Worm (Caenorhabditis elegans) whole organism, late embryonic: ENCODE measurements around the gene ceh-58.
A peak's percentile ranks its signal among the peaks of the same experiment; 100 is the strongest.

ENCODE experiments used
- C38D4.7 ChIP-seq: fragments of 200-800 bp; sonication (Bioruptor generic); optimal IDR thresholded peaks from 2 replicates; lab custom pipeline; 2018; ENCODE audit warnings: mild to moderate bottlenecking, missing genetic modification characterization, moderate library complexity, missing compliant biosample characterization
- K02D7.2 ChIP-seq: sonication (generic microtip); optimal IDR thresholded peaks from 2 replicates; lab custom pipeline; 2017; ENCODE audit warnings: mild to moderate bottlenecking, missing genetic modification characterization, missing compliant biosample characterization
- K09A11.1 ChIP-seq: sonication (generic microtip); optimal IDR thresholded peaks from 2 replicates; lab custom pipeline; 2017; ENCODE audit warnings: antibody characterized with exemption, mild to moderate bottlenecking, missing genetic modification characterization, missing compliant biosample characterization; ENCODE audit not compliant: insufficient read depth
- Y22D7AL.16 ChIP-seq: sonication (generic microtip); optimal IDR thresholded peaks from 2 replicates; lab custom pipeline; 2016; ENCODE audit warnings: missing genetic modification characterization, missing compliant biosample characterization
- ahr-1 ChIP-seq: sonication (generic microtip); optimal IDR thresholded peaks from 2 replicates; lab custom pipeline; 2016; ENCODE audit warnings: missing genetic modification characterization, missing compliant biosample characterization
- ama-1 ChIP-seq: fragments of 150-350 bp; optimal IDR thresholded peaks from 2 replicates; lab custom pipeline; 2014
- ceh-14 ChIP-seq: sonication (generic microtip); optimal IDR thresholded peaks from 2 replicates; lab custom pipeline; 2016; ENCODE audit warnings: missing genotype, missing genetic modification characterization, missing compliant biosample characterization
- ceh-18 ChIP-seq: sonication (generic microtip); optimal IDR thresholded peaks from 2 replicates; lab custom pipeline; 2016; ENCODE audit warnings: missing genetic modification characterization, missing compliant biosample characterization
- ceh-19 ChIP-seq: fragments of 200-800 bp; sonication (Bioruptor generic); optimal IDR thresholded peaks from 2 replicates; lab custom pipeline; 2018; ENCODE audit warnings: mild to moderate bottlenecking, missing genetic modification characterization, missing compliant biosample characterization
- ceh-2 ChIP-seq: sonication (generic microtip); optimal IDR thresholded peaks from 2 replicates; lab custom pipeline; 2016; ENCODE audit warnings: missing genotype, missing genetic modification characterization, missing compliant biosample characterization
- ceh-22 ChIP-seq: sonication (generic microtip); optimal IDR thresholded peaks from 2 replicates; lab custom pipeline; 2017; ENCODE audit warnings: missing biosample characterization, missing genetic modification characterization
- ceh-24 ChIP-seq: sonication (generic microtip); optimal IDR thresholded peaks from 2 replicates; lab custom pipeline; 2016; ENCODE audit warnings: mild to moderate bottlenecking, missing genetic modification characterization, missing compliant biosample characterization
- ceh-30 ChIP-seq: fragments of 150-350 bp; optimal IDR thresholded peaks from 2 replicates; lab custom pipeline; 2014; ENCODE audit warnings: missing biosample characterization, missing genetic modification characterization
- ceh-31 ChIP-seq: sonication (generic microtip); optimal IDR thresholded peaks from 2 replicates; lab custom pipeline; 2016; ENCODE audit warnings: missing genetic modification characterization, missing compliant biosample characterization
- ceh-34 ChIP-seq: sonication (generic microtip); optimal IDR thresholded peaks from 2 replicates; lab custom pipeline; 2016; ENCODE audit warnings: mild to moderate bottlenecking, missing genetic modification characterization, missing compliant biosample characterization
- ceh-6 ChIP-seq: fragments of 200-800 bp; sonication (Bioruptor generic); optimal IDR thresholded peaks from 2 replicates; lab custom pipeline; 2018; ENCODE audit warnings: mild to moderate bottlenecking, missing genetic modification characterization, missing compliant biosample characterization
- dve-1 ChIP-seq: sonication (generic microtip); optimal IDR thresholded peaks from 2 replicates; lab custom pipeline; 2017; ENCODE audit warnings: antibody characterized with exemption, mild to moderate bottlenecking, missing genetic modification characterization, missing compliant biosample characterization
- elt-2 ChIP-seq: sonication (generic microtip); optimal IDR thresholded peaks from 2 replicates; lab custom pipeline; 2016; ENCODE audit warnings: missing genetic modification reagents, missing genetic modification characterization, missing compliant biosample characterization
- elt-4 ChIP-seq: sonication (generic microtip); optimal IDR thresholded peaks from 2 replicates; lab custom pipeline; 2016; ENCODE audit warnings: missing genetic modification characterization, missing compliant biosample characterization
- eyg-1 ChIP-seq: sonication (generic microtip); optimal IDR thresholded peaks from 2 replicates; lab custom pipeline; 2016; ENCODE audit warnings: missing genotype, missing genetic modification characterization, missing compliant biosample characterization
- fax-1 ChIP-seq: sonication (generic microtip); optimal IDR thresholded peaks from 2 replicates; lab custom pipeline; 2016; ENCODE audit warnings: missing genotype, missing genetic modification characterization, missing compliant biosample characterization
- fkh-10 ChIP-seq: fragments of 150-350 bp; optimal IDR thresholded peaks from 2 replicates; lab custom pipeline; 2014; ENCODE audit warnings: missing biosample characterization, missing genetic modification reagents, missing genetic modification characterization
- fkh-6 ChIP-seq: sonication (generic microtip); optimal IDR thresholded peaks from 2 replicates; lab custom pipeline; 2016; ENCODE audit warnings: missing genetic modification characterization, missing compliant biosample characterization
- lim-6 ChIP-seq: sonication (generic microtip); optimal IDR thresholded peaks from 2 replicates; lab custom pipeline; 2016; ENCODE audit warnings: missing genetic modification characterization, missing compliant biosample characterization
- lin-11 ChIP-seq: fragments of 200-800 bp; sonication (Bioruptor generic); optimal IDR thresholded peaks from 2 replicates; lab custom pipeline; 2018; ENCODE audit warnings: mild to moderate bottlenecking, missing genetic modification characterization, missing compliant biosample characterization
- mec-3 ChIP-seq: sonication (generic microtip); optimal IDR thresholded peaks from 2 replicates; lab custom pipeline; 2016; ENCODE audit warnings: borderline replicate concordance, missing genetic modification characterization, missing compliant biosample characterization
- nfya-1 ChIP-seq: sonication (generic microtip); optimal IDR thresholded peaks from 2 replicates; lab custom pipeline; 2017; ENCODE audit warnings: missing genetic modification characterization, mild to moderate bottlenecking, missing compliant biosample characterization, antibody characterized with exemption, moderate library complexity
- nhr-11 ChIP-seq: fragments of 150-350 bp; optimal IDR thresholded peaks from 2 replicates; lab custom pipeline; 2014; ENCODE audit warnings: missing biosample characterization, missing genetic modification characterization
- nhr-232 ChIP-seq: sonication (generic microtip); optimal IDR thresholded peaks from 2 replicates; lab custom pipeline; 2016; ENCODE audit warnings: missing genetic modification characterization, missing compliant biosample characterization
- npax-4 ChIP-seq: sonication (generic microtip); optimal IDR thresholded peaks from 2 replicates; lab custom pipeline; 2016; ENCODE audit warnings: missing genetic modification characterization, missing compliant biosample characterization
- pat-9 ChIP-seq: fragments of 200-800 bp; sonication (Bioruptor generic); optimal IDR thresholded peaks from 2 replicates; lab custom pipeline; 2018; ENCODE audit warnings: mild to moderate bottlenecking, missing genetic modification characterization, moderate library complexity, missing compliant biosample characterization
- pax-1 ChIP-seq: fragments of 150-350 bp; optimal IDR thresholded peaks from 2 replicates; lab custom pipeline; 2014; ENCODE audit warnings: missing biosample characterization, missing genetic modification characterization
- pha-2 ChIP-seq: sonication (generic microtip); optimal IDR thresholded peaks from 2 replicates; lab custom pipeline; 2017; ENCODE audit warnings: mild to moderate bottlenecking, missing genetic modification characterization, missing compliant biosample characterization
- pha-4 ChIP-seq: fragments of 150-350 bp; optimal IDR thresholded peaks from 2 replicates; lab custom pipeline; 2018; ENCODE audit warnings: missing biosample characterization, missing genetic modification reagents, missing genetic modification characterization
- pros-1 ChIP-seq: fragments of 150-350 bp; optimal IDR thresholded peaks from 2 replicates; lab custom pipeline; 2014; ENCODE audit warnings: missing biosample characterization, missing genetic modification reagents, missing genetic modification characterization
- ref-2 ChIP-seq: sonication (generic microtip); optimal IDR thresholded peaks from 2 replicates; lab custom pipeline; 2016; ENCODE audit warnings: missing genetic modification characterization, missing compliant biosample characterization
- sox-2 ChIP-seq: fragments of 200-800 bp; sonication (Bioruptor generic); IDR thresholded peaks from 2 replicates; pipeline ENCODE4 v1.3.6; 2022; ENCODE audit warnings: missing genetic modification reagents, missing genetic modification characterization, missing compliant biosample characterization
- sox-4 ChIP-seq: sonication (generic microtip); optimal IDR thresholded peaks from 2 replicates; lab custom pipeline; 2017; ENCODE audit warnings: mild to moderate bottlenecking, missing genetic modification characterization, inconsistent platforms, missing compliant biosample characterization
- syd-9 ChIP-seq: sonication (generic microtip); optimal IDR thresholded peaks from 2 replicates; lab custom pipeline; 2016; ENCODE audit warnings: mild to moderate bottlenecking, missing genetic modification characterization, moderate library complexity, missing compliant biosample characterization
- tbx-2 ChIP-seq: sonication (generic microtip); optimal IDR thresholded peaks from 2 replicates; lab custom pipeline; 2016; ENCODE audit warnings: missing genetic modification characterization, missing compliant biosample characterization
- ttx-3 ChIP-seq: sonication (generic microtip); optimal IDR thresholded peaks from 2 replicates; lab custom pipeline; 2016; ENCODE audit warnings: missing genetic modification reagents, missing genetic modification characterization, missing compliant biosample characterization
- unc-3 ChIP-seq, 2 experiments: fragments of 200-800 bp in 1 of 2; sonication (Bioruptor generic) in 1 of 2; sonication (generic microtip) in 1 of 2; conservative IDR thresholded peaks in 1 of 2; optimal IDR thresholded peaks in 1 of 2; 2 replicates each; pipeline versions ENCODE4 v1.3.6 to Lab custom; 2016 to 2022; ENCODE audit warnings: missing compliant biosample characterization in 2 of 2, missing genetic modification characterization in 2 of 2, missing genetic modification reagents in 1 of 2
- unc-42 ChIP-seq: sonication (generic microtip); optimal IDR thresholded peaks from 2 replicates; lab custom pipeline; 2016; ENCODE audit warnings: missing genotype, missing genetic modification characterization, missing compliant biosample characterization
- zip-5 ChIP-seq: sonication (generic microtip); optimal IDR thresholded peaks from 2 replicates; lab custom pipeline; 2016; ENCODE audit warnings: missing genetic modification characterization, missing compliant biosample characterization
- ztf-16 ChIP-seq: sonication (generic microtip); optimal IDR thresholded peaks from 2 replicates; lab custom pipeline; 2017; ENCODE audit warnings: missing genetic modification characterization, missing compliant biosample characterization

Gene ceh-58

ce11 chrII:10379546-10379945 lies 10.1 kb upstream of the ceh-58 start:
- no peak for TF ChIP-seq fax-1 (tag; lab: Kevin White, UChicago)
- no peak for TF ChIP-seq tbx-2
- TF ChIP-seq ceh-30, result no peak
- TF ChIP-seq pha-4, result no peak
- TF ChIP-seq ceh-19 (GFP tag; lab: Kevin White, UChicago), result no peak
- no peak for TF ChIP-seq ceh-6 (GFP tag; lab: Kevin White, UChicago)
- TF ChIP-seq mec-3 (tag; lab: Kevin White, UChicago), result no peak
- TF ChIP-seq unc-3 (GFP tag; conservative IDR thresholded peaks at IDR 0.05; lab: Robert Waterston, UW), result no peak
- no peak for TF ChIP-seq unc-3 (tag; optimal IDR thresholded peaks at IDR 0.05; lab: Kevin White, UChicago)
- TF ChIP-seq dve-1 (tag; lab: Kevin White, UChicago), result no peak
- TF ChIP-seq nhr-11 (tag; lab: Kevin White, UChicago), result no peak
- TF ChIP-seq ztf-16 (tag; lab: Kevin White, UChicago), result no peak
- TF ChIP-seq ceh-31, result no peak
- no peak for TF ChIP-seq ceh-22 (tag; lab: Kevin White, UChicago)
- TF ChIP-seq Y22D7AL.16, result no peak
- TF ChIP-seq elt-2 (tag; lab: Kevin White, UChicago), result no peak

- TF ChIP-seq C38D4.7, result no peak
- no peak for TF ChIP-seq sox-2 (GFP tag; lab: Robert Waterston, UW)
- TF ChIP-seq ceh-34 (tag; lab: Kevin White, UChicago), result no peak
- TF ChIP-seq ama-1 (lab: Kevin White, UChicago), result no peak
- TF ChIP-seq pat-9, result no peak
- TF ChIP-seq fkh-10, result no peak
- no peak for TF ChIP-seq nhr-232 (tag; lab: Kevin White, UChicago)
These were observed 8.5 kb upstream of the ceh-58 start for ce11 chrII:10377901-10378300.

- TF ChIP-seq nfya-1 (tag; lab: Kevin White, UChicago), result no peak
- TF ChIP-seq ahr-1 (tag; lab: Kevin White, UChicago), result no peak
- no peak for TF ChIP-seq ttx-3 (tag; lab: Kevin White, UChicago)
- TF ChIP-seq pax-1 (tag; lab: Kevin White, UChicago), result no peak
- TF ChIP-seq fkh-6 (tag; lab: Kevin White, UChicago), result no peak
- no peak for TF ChIP-seq K09A11.1 (tag; lab: Kevin White, UChicago)
- TF ChIP-seq ceh-31, result no peak
- TF ChIP-seq pros-1 (tag; lab: Kevin White, UChicago), result no peak
These were observed 5.4 kb upstream of the ceh-58 start for ce11 chrII:10374776-10375175.

ce11 chrII:10373536-10374169 lies 4.3 kb upstream of the ceh-58 start:
- TF ChIP-seq ref-2 (tag; lab: Kevin White, UChicago) (no peak), ceh-14 (tag; lab: Kevin White, UChicago) (peak; percentile 64), ceh-19 (GFP tag; lab: Kevin White, UChicago) (no peak), nfya-1 (tag; lab: Kevin White, UChicago) (peak; percentile 20), pha-2 (tag; lab: Kevin White, UChicago) (no peak), tbx-2 (peak; percentile 37), ttx-3 (tag; lab: Kevin White, UChicago) (peak; percentile 66), ahr-1 (tag; lab: Kevin White, UChicago) (no peak), K09A11.1 (tag; lab: Kevin White, UChicago) (no peak), lin-11 (tag; lab: Kevin White, UChicago) (no peak), lim-6 (tag; lab: Kevin White, UChicago) (no peak), dve-1 (tag; lab: Kevin White, UChicago) (no peak), ceh-31 (peak; percentile 84), K02D7.2 (tag; lab: Kevin White, UChicago) (no peak), npax-4 (tag; lab: Kevin White, UChicago) (no peak), ceh-2 (tag; lab: Kevin White, UChicago) (no peak), ceh-24 (tag; lab: Kevin White, UChicago) (no peak), unc-42 (tag; lab: Kevin White, UChicago) (peak; percentile 99), ceh-6 (GFP tag; lab: Kevin White, UChicago) (no peak), ceh-18 (tag; lab: Kevin White, UChicago) (no peak), eyg-1 (no peak), syd-9 (tag; lab: Kevin White, UChicago) (no peak), zip-5 (tag; lab: Kevin White, UChicago) (no peak), elt-2 (tag; lab: Kevin White, UChicago) (no peak), sox-4 (tag; lab: Kevin White, UChicago) (no peak), elt-4 (no peak)
- TF ChIP-seq, all 69 proteins: peak for 6
